Fruit fly (Drosophila melanogaster): ENCODE results near the gene Brd8.

Gene Brd8

DNA sequence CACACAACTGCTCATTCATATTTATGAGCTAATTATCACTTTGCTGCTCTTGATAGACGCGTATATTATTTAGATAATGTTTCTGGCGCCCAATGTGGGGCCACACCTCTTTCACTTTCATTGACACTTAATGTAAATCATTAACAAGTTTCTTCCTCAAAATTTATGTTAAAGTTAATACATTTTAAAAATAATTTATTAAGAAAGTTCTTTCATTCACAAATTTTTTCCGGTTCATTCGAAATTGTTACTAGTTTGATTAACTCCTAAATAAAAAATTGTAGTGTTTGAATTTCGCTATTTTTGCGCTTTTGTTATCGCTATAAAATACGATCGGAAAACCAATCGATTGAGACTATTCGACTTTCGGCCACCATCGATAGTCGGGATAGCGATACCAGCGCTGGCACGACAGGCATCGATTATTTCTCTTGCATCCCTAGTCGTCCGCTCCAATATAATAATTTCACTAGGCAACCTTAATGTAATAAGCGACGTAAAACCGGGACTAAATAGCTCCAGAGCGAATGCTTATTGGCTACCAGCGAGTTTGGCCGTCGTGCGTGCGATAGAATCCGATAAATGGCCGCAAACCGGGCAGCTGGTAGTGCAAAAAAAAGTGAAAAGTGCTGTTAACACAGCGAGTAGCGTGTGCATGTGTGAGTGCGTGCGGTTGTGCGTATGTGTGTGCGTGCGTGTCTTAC lies 5.6 kb downstream of the Brd8 start, which contains the start of gene Usp1 (continued):
- TF ChIP-seq CG12155 (GFP tag; optimal IDR thresholded peaks at IDR 0.05) = peak; percentile 99
- peak; percentile 73 for TF ChIP-seq CG9437 (GFP tag; optimal IDR thresholded peaks at IDR 0.05)
- TF ChIP-seq bigmax (GFP tag; optimal IDR thresholded peaks at IDR 0.05) = no peak
- TF ChIP-seq amos (GFP tag; IDR thresholded peaks at IDR 0.05; ENCODE audit: partially characterized antibody) = peak; percentile 96
- no peak for TF ChIP-seq chm (GFP tag; IDR thresholded peaks at IDR 0.05)
- TF ChIP-seq run (tag; optimal IDR thresholded peaks at IDR 0.05) = no peak
- no peak for TF ChIP-seq jigr1 (GFP tag; IDR thresholded peaks at IDR 0.05)
- TF ChIP-seq CG12071 (GFP tag; optimal IDR thresholded peaks at IDR 0.05) = no peak
- peak; percentile 87 for TF ChIP-seq CG8478 (optimal IDR thresholded peaks at IDR 0.05)
- TF ChIP-seq Trl (optimal IDR thresholded peaks at IDR 0.05) = no peak
- no peak for TF ChIP-seq Trl (GFP tag; optimal IDR thresholded peaks at IDR 0.05)
- no peak for TF ChIP-seq Deaf1 (tag; optimal IDR thresholded peaks at IDR 0.05)
- TF ChIP-seq Meics (GFP tag; optimal IDR thresholded peaks at IDR 0.05) = no peak
- no peak for TF ChIP-seq prd (optimal IDR thresholded peaks at IDR 0.05)
- no peak for TF ChIP-seq prd (GFP tag; IDR thresholded peaks at IDR 0.05)
- peak; percentile 19 for TF ChIP-seq ftz-f1 (GFP tag; optimal IDR thresholded peaks at IDR 0.05)
- TF ChIP-seq psq (GFP tag; optimal IDR thresholded peaks at IDR 0.05) = no peak
- no peak for TF ChIP-seq CG31388 (GFP tag; optimal IDR thresholded peaks at IDR 0.05)
- TF ChIP-seq CG11398 (GFP tag; optimal IDR thresholded peaks at IDR 0.05) = no peak

DNA sequence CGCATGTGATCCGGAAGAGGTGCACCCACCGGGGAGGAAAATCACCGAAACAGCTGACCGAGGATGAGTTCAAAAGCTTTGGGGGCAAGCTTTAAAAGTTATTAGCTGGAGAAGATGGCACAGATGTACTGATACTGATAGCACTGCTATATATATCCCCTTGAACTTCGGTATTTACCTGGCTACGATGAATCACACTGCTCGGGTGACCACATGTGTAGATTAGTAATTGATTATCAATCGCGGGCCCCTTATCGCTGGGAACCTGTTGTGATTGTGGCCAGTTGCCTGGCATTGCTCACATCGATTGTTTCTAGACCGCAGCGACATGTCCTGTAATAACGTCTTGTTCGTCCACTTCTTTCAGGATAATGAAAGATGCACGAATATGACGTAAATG lies 6.7 kb downstream of the Brd8 start:
- TF ChIP-seq CG5953 (GFP tag; IDR thresholded peaks at IDR 0.05) (no peak), ssp (GFP tag; IDR thresholded peaks at IDR 0.05) (peak; percentile 10; the same call in 1 of the 2 replicates), mirr (GFP tag; optimal IDR thresholded peaks at IDR 0.05) (peak; percentile 32), GATAe (GFP tag; conservative IDR thresholded peaks at IDR 0.05) (peak; percentile 40; the same call in 1 of the 2 replicates), Hr78 (GFP tag; optimal IDR thresholded peaks at IDR 0.05) (peak in 1 of 2 experiments; percentile 11), sd (tag; optimal IDR thresholded peaks at IDR 0.05) (no peak), dimm (GFP tag; IDR thresholded peaks at IDR 0.05) (no peak), Stat92E (GFP tag; optimal IDR thresholded peaks at IDR 0.05) (no peak), sug (tag; optimal IDR thresholded peaks at IDR 0.05) (peak; percentile 51), grn (GFP tag; optimal IDR thresholded peaks at IDR 0.05) (peak; percentile 73), CG7745 (tag; optimal IDR thresholded peaks at IDR 0.05) (no peak), cwo (GFP tag; optimal IDR thresholded peaks at IDR 0.05) (peak; percentile 9), exex (tag; optimal IDR thresholded peaks at IDR 0.05) (peak; percentile 69)

DNA sequence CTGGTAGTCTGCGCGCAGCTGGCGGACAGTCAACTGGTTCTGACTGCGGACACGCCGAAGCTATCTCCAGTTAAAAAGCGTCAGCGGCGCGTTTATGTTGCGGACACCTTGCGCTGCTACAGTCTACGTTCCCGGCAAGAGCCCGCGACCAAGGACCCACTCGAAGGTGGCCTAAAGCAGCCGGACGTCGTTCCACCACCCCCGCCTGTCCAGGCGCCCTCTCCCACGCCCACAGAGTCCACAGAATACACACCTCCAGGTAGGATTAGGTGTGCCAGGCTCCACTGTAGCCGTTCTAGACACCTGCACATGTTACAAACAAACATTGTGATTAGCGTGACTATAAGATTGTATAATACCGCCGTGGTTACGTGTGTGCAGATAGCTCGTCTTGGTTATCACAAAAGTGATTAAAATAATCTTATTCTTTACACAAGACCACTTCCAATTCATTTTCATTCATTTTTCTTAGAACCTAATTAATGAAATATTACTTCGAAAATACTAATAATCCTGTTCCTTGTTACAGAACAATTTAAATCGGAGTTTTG lies 7.3 kb downstream of the Brd8 start:
- TF ChIP-seq zfh2 (GFP tag; optimal IDR thresholded peaks at IDR 0.05) (peak; percentile 17), cwo (GFP tag; optimal IDR thresholded peaks at IDR 0.05) (peak; percentile 61), cas (GFP tag; IDR thresholded peaks at IDR 0.05) (peak; percentile 65), CG33213 (GFP tag; optimal IDR thresholded peaks at IDR 0.05) (no peak), Ada2b (GFP tag; IDR thresholded peaks at IDR 0.05) (0 out of 2 replicates have a peak, but pooled peaks have one; percentile 15), row (GFP tag; IDR thresholded peaks at IDR 0.05) (peak; percentile 65), twi (tag; optimal IDR thresholded peaks at IDR 0.05) (no peak), CG17568 (GFP tag; optimal IDR thresholded peaks at IDR 0.05) (no peak), prd (optimal IDR thresholded peaks at IDR 0.05) (no peak), prd (GFP tag; IDR thresholded peaks at IDR 0.05) (0 out of 3 replicates have a peak, but pooled peaks have one; percentile 11), CG14014 (GFP tag; IDR thresholded peaks at IDR 0.05) (peak; percentile 48; the same call in 1 of the 2 replicates), Med (GFP tag) (peak; percentile 83), al (GFP tag; IDR thresholded peaks at IDR 0.05) (peak; percentile 29; the same call in 1 of the 2 replicates), CG9932 (GFP tag; IDR thresholded peaks at IDR 0.05) (peak; percentile 36; the same call in 1 of the 2 replicates), Dip2 (GFP tag; IDR thresholded peaks at IDR 0.05) (no peak), sisA (GFP tag; IDR thresholded peaks at IDR 0.05) (0 out of 2 replicates have a peak, but pooled peaks have one; percentile 27), amos (GFP tag; IDR thresholded peaks at IDR 0.05; ENCODE audit: partially characterized antibody) (no peak), CG17612 (GFP tag; IDR thresholded peaks at IDR 0.05) (no peak), CG32532 (GFP tag; IDR thresholded peaks at IDR 0.05) (peak; percentile 68), CG2116 (GFP tag; optimal IDR thresholded peaks at IDR 0.05) (no peak)
